Worm (Caenorhabditis elegans) whole organism, L4/young adult: ENCODE results near the gene tag-153.

ENCODE experiments used
- W03F9.2 ChIP-seq: fragments of 150-350 bp; optimal IDR thresholded peaks from 2 replicates; lab custom pipeline; 2014; ENCODE audit warnings: missing biosample characterization, missing genetic modification characterization
- dao-5 ChIP-seq: sonication (generic microtip); optimal IDR thresholded peaks from 2 replicates; lab custom pipeline; 2016; ENCODE audit warnings: missing genotype, missing genetic modification characterization, moderate library complexity, missing compliant biosample characterization

ce11 chrV:9283452-9283851 lies 39.4 kb upstream of the tag-153 start:
- TF ChIP-seq W03F9.2 (tag; lab: Kevin White, UChicago) (no peak), dao-5 (tag; lab: Kevin White, UChicago) (no peak)
